Fruit fly (Drosophila melanogaster) whole organism, embryonic: Measurements from ENCODE around the gene CG10660.

ENCODE experiments used
- Awh ChIP-seq: fragments of 200-800 bp; sonication (Bioruptor generic); IDR thresholded peaks from 2 replicates; pipeline ENCODE4, ENCODE4 v1.3.6; 2022; ENCODE audit warnings: missing biosample characterization, missing genetic modification characterization
- CG10209 ChIP-seq: fragments of 200-800 bp; sonication (Bioruptor generic); optimal IDR thresholded peaks from 3 replicates; lab custom pipeline; 2017; ENCODE audit warnings: missing biosample characterization, mild to moderate bottlenecking, missing genetic modification characterization, missing genetic modification reagents
- CG10431 ChIP-seq: fragments of 200-800 bp; sonication (Bioruptor generic); optimal IDR thresholded peaks from 3 replicates; lab custom pipeline; 2018; ENCODE audit warnings: missing biosample characterization, mild to moderate bottlenecking, missing genetic modification characterization
- CG11504 ChIP-seq: fragments of 200-800 bp; sonication (Bioruptor generic); optimal IDR thresholded peaks from 3 replicates; lab custom pipeline; 2019; ENCODE audit warnings: missing biosample characterization, mild to moderate bottlenecking, missing genetic modification characterization, moderate library complexity
- CG12219 ChIP-seq: fragments of 200-800 bp; sonication (Bioruptor generic); optimal IDR thresholded peaks from 3 replicates; lab custom pipeline; 2018; ENCODE audit warnings: missing biosample characterization, mild to moderate bottlenecking, missing genetic modification characterization
- CG12236 ChIP-seq: fragments of 200-800 bp; sonication (Bioruptor generic); optimal IDR thresholded peaks from 2 replicates; lab custom pipeline; 2016; ENCODE audit warnings: missing biosample characterization, missing genetic modification characterization
- CG12769 ChIP-seq: fragments of 200-800 bp; sonication (Bioruptor generic); optimal IDR thresholded peaks from 2 replicates; lab custom pipeline; 2019; ENCODE audit warnings: missing biosample characterization, mild to moderate bottlenecking, missing genetic modification characterization, moderate library complexity
- CG13296 ChIP-seq: fragments of 200-800 bp; sonication (Bioruptor generic); optimal IDR thresholded peaks from 3 replicates; lab custom pipeline; 2018; ENCODE audit warnings: missing biosample characterization, mild to moderate bottlenecking, missing genetic modification characterization
- CG13775 ChIP-seq: fragments of 200-800 bp; sonication (Bioruptor generic); optimal IDR thresholded peaks from 3 replicates; lab custom pipeline; 2017; ENCODE audit warnings: missing biosample characterization, mild to moderate bottlenecking, missing genetic modification characterization
- CG14014 ChIP-seq: fragments of 200-800 bp; sonication (Bioruptor generic); IDR thresholded peaks from 2 replicates; pipeline ENCODE4 v1.3.6; 2022; ENCODE audit warnings: missing biosample characterization, missing genetic modification characterization
- CG14710 ChIP-seq: fragments of 200-800 bp; sonication (Bioruptor generic); optimal IDR thresholded peaks from 3 replicates; lab custom pipeline; 2019; ENCODE audit warnings: missing biosample characterization, mild to moderate bottlenecking, missing genetic modification characterization, moderate library complexity
- CG15011 ChIP-seq: fragments of 200-800 bp; sonication (Bioruptor generic); optimal IDR thresholded peaks from 3 replicates; lab custom pipeline; 2018; ENCODE audit warnings: missing biosample characterization, mild to moderate bottlenecking, missing genetic modification characterization
- CG1602 ChIP-seq: fragments of 200-800 bp; sonication (Bioruptor generic); optimal IDR thresholded peaks from 3 replicates; lab custom pipeline; 2016; ENCODE audit warnings: missing biosample characterization, missing genetic modification characterization
- CG18011 ChIP-seq: fragments of 200-800 bp; sonication (Bioruptor generic); optimal IDR thresholded peaks from 2 replicates; lab custom pipeline; 2017; ENCODE audit warnings: missing biosample characterization, missing genetic modification characterization, mild to moderate bottlenecking, moderate library complexity, missing genotype
- CG1832 ChIP-seq: fragments of 200-800 bp; sonication (Bioruptor generic); optimal IDR thresholded peaks from 2 replicates; lab custom pipeline; 2017; ENCODE audit warnings: missing biosample characterization, mild to moderate bottlenecking, missing genetic modification characterization, inconsistent platforms
- CG30431 ChIP-seq: fragments of 200-800 bp; sonication (Bioruptor generic); optimal IDR thresholded peaks from 2 replicates; lab custom pipeline; 2017; ENCODE audit warnings: missing biosample characterization, missing genetic modification characterization
- CG32532 ChIP-seq: fragments of 200-800 bp; sonication (Bioruptor generic); IDR thresholded peaks from 2 replicates; pipeline ENCODE4 v1.3.6; 2022; ENCODE audit warnings: missing biosample characterization, missing genetic modification characterization
- CG3407 ChIP-seq: fragments of 200-800 bp; sonication (Bioruptor generic); optimal IDR thresholded peaks from 2 replicates; lab custom pipeline; 2018; ENCODE audit warnings: missing biosample characterization, mild to moderate bottlenecking, missing genetic modification characterization
- CG34224 ChIP-seq: fragments of 200-800 bp; sonication (Bioruptor generic); IDR thresholded peaks from 3 replicates; pipeline ENCODE4 v1.3.6; 2022; ENCODE audit warnings: missing biosample characterization, missing genetic modification characterization; ENCODE audit not compliant: partially characterized antibody
- CG34422 ChIP-seq: fragments of 200-800 bp; sonication (Bioruptor generic); IDR thresholded peaks from 3 replicates; pipeline ENCODE4 v1.3.6; 2022; ENCODE audit warnings: missing biosample characterization, missing genetic modification characterization
- CG6765 ChIP-seq: fragments of 200-800 bp; sonication (Bioruptor generic); optimal IDR thresholded peaks from 3 replicates; lab custom pipeline; 2017; ENCODE audit warnings: missing biosample characterization, mild to moderate bottlenecking, missing genetic modification characterization
- CG6791 ChIP-seq: fragments of 200-800 bp; sonication (Bioruptor generic); IDR thresholded peaks from 3 replicates; pipeline ENCODE4 v1.3.6; 2022; ENCODE audit warnings: missing biosample characterization, missing genetic modification characterization; ENCODE audit not compliant: partially characterized antibody
- CG7928 ChIP-seq: fragments of 200-800 bp; sonication (Bioruptor generic); optimal IDR thresholded peaks from 2 replicates; lab custom pipeline; 2017; ENCODE audit warnings: missing biosample characterization, mild to moderate bottlenecking, missing genetic modification characterization
- Chrac-16 ChIP-seq: fragments of 200-800 bp; sonication (Bioruptor generic); optimal IDR thresholded peaks from 3 replicates; lab custom pipeline; 2016; ENCODE audit warnings: missing biosample characterization, missing genetic modification characterization
- Mrtf ChIP-seq: fragments of 200-800 bp; sonication (Bioruptor generic); IDR thresholded peaks from 3 replicates; pipeline ENCODE4 v1.3.6; 2022; ENCODE audit warnings: missing biosample characterization, missing genetic modification characterization
- Poxn ChIP-seq: fragments of 200-800 bp; sonication (Bioruptor generic); IDR thresholded peaks from 2 replicates; pipeline ENCODE4 v1.3.6; 2022; ENCODE audit warnings: missing biosample characterization, missing genetic modification characterization
- ac ChIP-seq: fragments of 200-800 bp; sonication (Bioruptor generic); optimal IDR thresholded peaks from 3 replicates; lab custom pipeline; 2017; ENCODE audit warnings: missing biosample characterization, mild to moderate bottlenecking, missing genetic modification characterization
- bigmax ChIP-seq: fragments of 200-800 bp; sonication (Bioruptor generic); optimal IDR thresholded peaks from 2 replicates; lab custom pipeline; 2018; ENCODE audit warnings: missing biosample characterization, mild to moderate bottlenecking, missing genetic modification characterization
- cg ChIP-seq: fragments of 200-800 bp; sonication (Bioruptor generic); optimal IDR thresholded peaks from 3 replicates; lab custom pipeline; 2019; ENCODE audit warnings: missing biosample characterization, mild to moderate bottlenecking, missing genetic modification characterization, moderate library complexity
- crol ChIP-seq: fragments of 200-800 bp; sonication (Bioruptor generic); IDR thresholded peaks from 2 replicates; pipeline ENCODE4 v1.3.6; 2022; ENCODE audit warnings: missing biosample characterization, missing genetic modification characterization
- dm ChIP-seq: fragments of 200-800 bp; sonication (Bioruptor generic); optimal IDR thresholded peaks from 3 replicates; lab custom pipeline; 2016; ENCODE audit warnings: missing biosample characterization, missing genetic modification characterization
- eyg ChIP-seq: fragments of 200-800 bp; sonication (Bioruptor generic); optimal IDR thresholded peaks from 3 replicates; lab custom pipeline; 2016; ENCODE audit warnings: missing biosample characterization, missing genetic modification characterization
- grn ChIP-seq: fragments of 200-800 bp; sonication (Bioruptor generic); optimal IDR thresholded peaks from 3 replicates; lab custom pipeline; 2017; ENCODE audit warnings: missing biosample characterization, missing genetic modification characterization
- h ChIP-seq: fragments of >200 bp; optimal IDR thresholded peaks from 2 replicates; lab custom pipeline; 2017
- klu ChIP-seq: fragments of 200-800 bp; sonication (Bioruptor generic); IDR thresholded peaks from 2 replicates; pipeline ENCODE4 v1.3.6; 2022; ENCODE audit warnings: missing biosample characterization, missing genetic modification characterization
- mirr ChIP-seq: fragments of 200-800 bp; sonication (Bioruptor generic); optimal IDR thresholded peaks from 3 replicates; lab custom pipeline; 2018; ENCODE audit warnings: missing biosample characterization, mild to moderate bottlenecking, missing genetic modification characterization
- nerfin-1 ChIP-seq: fragments of 200-800 bp; sonication (Bioruptor generic); optimal IDR thresholded peaks from 3 replicates; lab custom pipeline; 2019; ENCODE audit warnings: missing biosample characterization, mild to moderate bottlenecking, missing genetic modification characterization, moderate library complexity
- otp ChIP-seq: fragments of 200-800 bp; sonication (Bioruptor generic); IDR thresholded peaks from 3 replicates; pipeline ENCODE4, ENCODE4 v1.3.6; 2022; ENCODE audit warnings: missing biosample characterization, missing genetic modification characterization
- pita ChIP-seq: fragments of 200-800 bp; sonication (Bioruptor generic); optimal IDR thresholded peaks from 2 replicates; lab custom pipeline; 2017; ENCODE audit warnings: missing biosample characterization, mild to moderate bottlenecking, missing genetic modification characterization
- pros ChIP-seq: fragments of 200-800 bp; sonication (Bioruptor generic); optimal IDR thresholded peaks from 3 replicates; lab custom pipeline; 2019; ENCODE audit warnings: missing biosample characterization, mild to moderate bottlenecking, missing genetic modification characterization, moderate library complexity
- ro ChIP-seq: fragments of 200-800 bp; sonication (Bioruptor generic); IDR thresholded peaks from 2 replicates; pipeline ENCODE4 v1.3.6; 2022; ENCODE audit warnings: missing biosample characterization, missing genetic modification characterization
- sisA ChIP-seq: fragments of 200-800 bp; sonication (Bioruptor generic); IDR thresholded peaks from 2 replicates; pipeline ENCODE4 v1.3.6; 2022; ENCODE audit warnings: missing biosample characterization, missing genetic modification characterization
- slbo ChIP-seq: fragments of 200-800 bp; sonication (Bioruptor generic); IDR thresholded peaks from 2 replicates; pipeline ENCODE4 v1.3.6; 2022; ENCODE audit warnings: missing biosample characterization, missing genetic modification characterization
- sna ChIP-seq: fragments of 200-800 bp; sonication (Bioruptor generic); IDR thresholded peaks from 2 replicates; pipeline ENCODE4 v1.3.6; 2022; ENCODE audit warnings: missing biosample characterization, missing genetic modification characterization; ENCODE audit not compliant: partially characterized antibody
- so ChIP-seq: fragments of 200-800 bp; sonication (Bioruptor generic); IDR thresholded peaks from 3 replicates; pipeline ENCODE4 v1.3.6; 2022; ENCODE audit warnings: missing biosample characterization, missing genetic modification characterization
- stwl ChIP-seq: fragments of 200-800 bp; sonication (Bioruptor generic); optimal IDR thresholded peaks from 3 replicates; lab custom pipeline; 2018; ENCODE audit warnings: missing biosample characterization, mild to moderate bottlenecking, missing genetic modification characterization, moderate library complexity
- vfl ChIP-seq: fragments of 200-800 bp; sonication (Bioruptor generic); optimal IDR thresholded peaks from 2 replicates; lab custom pipeline; 2016; ENCODE audit warnings: missing biosample characterization, missing genetic modification characterization
- vnd ChIP-seq: fragments of 200-800 bp; sonication (Bioruptor generic); IDR thresholded peaks from 3 replicates; pipeline ENCODE4 v1.3.6; 2022; ENCODE audit warnings: missing biosample characterization, missing genetic modification characterization; ENCODE audit not compliant: partially characterized antibody
- z ChIP-seq: fragments of 200-800 bp; sonication (Bioruptor generic); IDR thresholded peaks from 3 replicates; pipeline ENCODE4 v1.3.6; 2022; ENCODE audit warnings: missing biosample characterization, missing genetic modification characterization
- zf30C ChIP-seq: fragments of 200-800 bp; sonication (Bioruptor generic); optimal IDR thresholded peaks from 3 replicates; lab custom pipeline; 2018; ENCODE audit warnings: missing biosample characterization, mild to moderate bottlenecking, missing genetic modification characterization
- zfh1 ChIP-seq: fragments of 200-800 bp; sonication (Bioruptor generic); IDR thresholded peaks from 3 replicates; pipeline ENCODE4 v1.3.6; 2022; ENCODE audit warnings: missing biosample characterization, missing genetic modification characterization

Gene CG10660

dm6 chr3L:12523941-12524340 lies 33.5 kb upstream of the CG10660 start, which contains the start of the genes ver and Gcn5 (continued):
- TF ChIP-seq CG14710 (tag; lab: Kevin White, UChicago) (peak; percentile 91), klu (GFP tag; lab: Robert Waterston, UW) (peak; percentile 89), CG3407 (peak; percentile 75), CG13775 (GFP tag; lab: Kevin White, UChicago) (peak; percentile 93), CG12236 (GFP tag; lab: Kevin White, UChicago) (peak; percentile 18), otp (GFP tag; lab: Robert Waterston, UW) (peak; percentile 91), CG10431 (GFP tag; lab: Kevin White, UChicago) (peak; percentile 62), sisA (GFP tag; lab: Robert Waterston, UW) (peak; percentile 92), CG34224 (peak; percentile 24; the same call in 1 of the 3 replicates), z (GFP tag; lab: Robert Waterston, UW) (peak; percentile 63; the same call in 1 of the 3 replicates), ac (peak; percentile 20), so (GFP tag; lab: Robert Waterston, UW) (peak; percentile 89; the same call in 2 of the 3 replicates), sna (GFP tag; lab: Robert Waterston, UW) (no peak), crol (GFP tag; lab: Robert Waterston, UW) (0 out of 2 replicates have a peak, but pooled peaks have one; percentile 18), CG32532 (GFP tag; lab: Robert Waterston, UW) (peak; percentile 95), CG6791 (GFP tag; lab: Robert Waterston, UW) (no peak), CG15011 (GFP tag; lab: Kevin White, UChicago) (peak; percentile 74), grn (GFP tag; lab: Kevin White, UChicago) (no peak), CG13296 (GFP tag; lab: Kevin White, UChicago) (peak; percentile 92), Chrac-16 (GFP tag; lab: Kevin White, UChicago) (peak; percentile 86), ro (GFP tag; lab: Robert Waterston, UW) (peak; percentile 68; the same call in 1 of the 2 replicates), nerfin-1 (tag; lab: Kevin White, UChicago) (peak; percentile 82), CG1602 (peak; percentile 92), CG7928 (GFP tag; lab: Kevin White, UChicago) (peak; percentile 79), zf30C (GFP tag; lab: Kevin White, UChicago) (peak; percentile 50), CG18011 (GFP tag; lab: Kevin White, UChicago) (peak; percentile 85), CG34422 (peak; percentile 94), CG12769 (tag; lab: Kevin White, UChicago) (peak; percentile 90), pita (no peak), h (no peak), CG6765 (GFP tag; lab: Kevin White, UChicago) (peak; percentile 74), CG1832 (GFP tag; lab: Kevin White, UChicago) (no peak), CG30431 (peak; percentile 86), CG14014 (GFP tag; lab: Robert Waterston, UW) (peak; percentile 94), Poxn (GFP tag; lab: Robert Waterston, UW) (peak; percentile 78; the same call in 1 of the 2 replicates), slbo (GFP tag; lab: Robert Waterston, UW) (peak; percentile 95), zfh1 (peak; percentile 95), CG10209 (peak; percentile 95), bigmax (GFP tag; lab: Kevin White, UChicago) (peak; percentile 71), vnd (GFP tag; lab: Robert Waterston, UW) (no peak), stwl (tag; lab: Kevin White, UChicago) (peak; percentile 93), Mrtf (GFP tag; lab: Robert Waterston, UW) (peak; percentile 88), mirr (GFP tag; lab: Kevin White, UChicago) (peak; percentile 77), dm (GFP tag; lab: Kevin White, UChicago) (peak; percentile 62), Awh (GFP tag; lab: Robert Waterston, UW) (peak; percentile 93), CG12219 (GFP tag; lab: Kevin White, UChicago) (peak; percentile 83), cg (no peak), vfl (peak; percentile 82), CG11504 (tag; lab: Kevin White, UChicago) (peak; percentile 92), eyg (GFP tag; lab: Kevin White, UChicago) (peak; percentile 73), pros (no peak)
